Worm (Caenorhabditis elegans) whole organism, L2 larva: Measurements from ENCODE around the gene moc-5.

Experiments
- C34F6.9 ChIP-seq: fragments of 150-350 bp; optimal IDR thresholded peaks from 2 replicates; lab custom pipeline; 2014; ENCODE audit warnings: missing biosample characterization, missing genetic modification characterization
- ZK546.5 ChIP-seq: sonication (generic microtip); optimal IDR thresholded peaks from 2 replicates; lab custom pipeline; 2017; ENCODE audit warnings: missing biosample characterization, missing genetic modification characterization
- ama-1 ChIP-seq: fragments of 150-350 bp; optimal IDR thresholded peaks from 2 replicates; lab custom pipeline; 2018; ENCODE audit warnings: inconsistent platforms
- dmd-4 ChIP-seq: sonication (generic microtip); optimal IDR thresholded peaks from 2 replicates; lab custom pipeline; 2017; ENCODE audit warnings: missing biosample characterization, missing genetic modification characterization
- elt-1 ChIP-seq: fragments of 150-350 bp; optimal IDR thresholded peaks from 2 replicates; lab custom pipeline; 2014; ENCODE audit warnings: missing biosample characterization, missing genetic modification characterization
- fos-1 ChIP-seq: fragments of 150-350 bp; optimal IDR thresholded peaks from 2 replicates; lab custom pipeline; 2014; ENCODE audit warnings: missing biosample characterization, missing genetic modification characterization
- lsy-2 ChIP-seq, 2 experiments: fragments of 150-350 bp in 1 of 2; sonication (generic microtip) in 1 of 2; optimal IDR thresholded peaks; 2 replicates each; lab custom pipeline; 2014 to 2017; ENCODE audit warnings: missing biosample characterization in 2 of 2, missing genetic modification characterization in 2 of 2
- mdl-1 ChIP-seq, 2 experiments: fragments of 150-350 bp in 1 of 2; sonication (generic microtip) in 1 of 2; optimal IDR thresholded peaks; 2 replicates each; lab custom pipeline; 2017; ENCODE audit warnings: missing biosample characterization in 2 of 2, missing genetic modification characterization in 2 of 2
- nhr-11 ChIP-seq: fragments of 150-350 bp; optimal IDR thresholded peaks from 2 replicates; lab custom pipeline; 2014; ENCODE audit warnings: missing biosample characterization, missing genetic modification characterization
- nhr-12 ChIP-seq: fragments of 150-350 bp; optimal IDR thresholded peaks from 2 replicates; lab custom pipeline; 2014; ENCODE audit warnings: missing biosample characterization, missing genetic modification characterization
- nhr-21 ChIP-seq: fragments of 150-350 bp; optimal IDR thresholded peaks from 2 replicates; lab custom pipeline; 2014; ENCODE audit warnings: missing biosample characterization, missing genetic modification characterization
- zag-1 ChIP-seq: fragments of 150-350 bp; optimal IDR thresholded peaks from 2 replicates; lab custom pipeline; 2014; ENCODE audit warnings: missing biosample characterization, missing genetic modification characterization

DNA sequence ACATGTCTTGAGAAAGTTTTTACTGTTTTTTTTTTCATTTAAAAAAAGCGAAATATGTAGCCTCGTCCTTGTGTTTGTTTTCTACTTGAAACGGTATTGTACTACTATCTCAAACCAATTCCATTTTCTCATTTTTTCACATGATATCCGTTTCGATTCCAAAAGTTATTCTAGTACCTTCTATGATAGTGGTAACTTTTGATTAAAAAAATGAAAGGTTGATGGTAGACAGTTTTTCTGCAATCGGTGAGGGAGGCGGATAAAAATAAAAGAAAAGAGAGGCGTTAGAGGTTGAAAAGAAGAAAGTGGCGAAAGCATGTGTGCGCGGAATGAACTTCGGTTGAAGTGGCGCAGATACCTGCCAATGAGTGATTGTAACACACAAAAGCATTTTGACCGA, 37.9 kb downstream of the moc-5 start:
- TF ChIP-seq nhr-12 (tag; lab: Kevin White, UChicago), result no peak
- TF ChIP-seq mdl-1 (tag; optimal IDR thresholded peaks at IDR 0.05; lab: Kevin White, UChicago), result no peak
- TF ChIP-seq zag-1 (tag; lab: Kevin White, UChicago), result no peak
- TF ChIP-seq nhr-21 (tag; lab: Kevin White, UChicago), result no peak
- no peak for TF ChIP-seq nhr-11 (tag; lab: Kevin White, UChicago)
- no peak for TF ChIP-seq ZK546.5 (tag; lab: Kevin White, UChicago)
- TF ChIP-seq dmd-4 (tag; lab: Kevin White, UChicago), result no peak
- TF ChIP-seq lsy-2 (tag; optimal IDR thresholded peaks at IDR 0.05; lab: Kevin White, UChicago), result no peak
- no peak for TF ChIP-seq fos-1
- TF ChIP-seq ama-1 (lab: Kevin White, UChicago), result no peak
- TF ChIP-seq C34F6.9 (tag; lab: Kevin White, UChicago), result no peak
- TF ChIP-seq elt-1 (tag; lab: Kevin White, UChicago), result no peak
